Worm (Caenorhabditis elegans) whole organism, L4/young adult: Measurements from ENCODE around the gene F45E1.2.

Experiments
- W03F9.2 ChIP-seq: fragments of 150-350 bp; optimal IDR thresholded peaks from 2 replicates; lab custom pipeline; 2014; ENCODE audit warnings: missing biosample characterization, missing genetic modification characterization
- dao-5 ChIP-seq: sonication (generic microtip); optimal IDR thresholded peaks from 2 replicates; lab custom pipeline; 2016; ENCODE audit warnings: missing genotype, missing genetic modification characterization, moderate library complexity, missing compliant biosample characterization
- him-1 ChIP-seq: sonication (generic microtip); optimal IDR thresholded peaks from 2 replicates; lab custom pipeline; 2016; ENCODE audit warnings: missing genotype, missing genetic modification reagents, missing genetic modification characterization, missing compliant biosample characterization

F45E1.2 gene

DNA sequence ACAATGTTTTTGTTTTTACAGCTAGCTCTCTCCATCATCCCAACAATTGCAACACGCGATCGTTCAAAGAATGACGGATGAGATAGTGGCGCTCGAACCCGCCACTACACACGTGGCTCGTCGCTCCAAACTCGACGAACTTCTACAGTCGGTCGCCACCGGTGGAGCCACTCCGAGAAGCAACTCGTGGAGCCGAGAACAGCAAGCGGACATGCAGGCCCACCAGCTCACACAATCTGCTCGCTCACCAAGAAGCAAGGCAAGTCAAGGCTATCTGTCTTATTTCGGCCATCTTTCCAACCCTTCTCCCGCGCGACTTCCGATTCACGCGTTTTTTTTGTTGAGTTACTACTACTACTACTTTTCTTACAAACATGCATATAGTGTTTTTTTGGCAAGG is at the start of gene F45E1.2, which contains the start of gene F45E1.1:
TSS of gene F45E1.2 (plus strand) at position 71 of the 400 bp plus-strand sequence.
TSS of gene F45E1.1 (plus strand) at position 20 of the 400 bp plus-strand sequence.
- TF ChIP-seq W03F9.2 (tag; lab: Kevin White, UChicago): no peak
- TF ChIP-seq dao-5: no peak
- no peak for TF ChIP-seq him-1

ce11 chrX:7954328-7954727 is 49.2 kb upstream of the F45E1.2 start, which contains the start of gene dct-1:
TSS of gene dct-1 (plus strand) at chrX:7954354.
- no peak for TF ChIP-seq dao-5
- no peak for TF ChIP-seq him-1
- no peak for TF ChIP-seq W03F9.2 (tag; lab: Kevin White, UChicago)

DNA sequence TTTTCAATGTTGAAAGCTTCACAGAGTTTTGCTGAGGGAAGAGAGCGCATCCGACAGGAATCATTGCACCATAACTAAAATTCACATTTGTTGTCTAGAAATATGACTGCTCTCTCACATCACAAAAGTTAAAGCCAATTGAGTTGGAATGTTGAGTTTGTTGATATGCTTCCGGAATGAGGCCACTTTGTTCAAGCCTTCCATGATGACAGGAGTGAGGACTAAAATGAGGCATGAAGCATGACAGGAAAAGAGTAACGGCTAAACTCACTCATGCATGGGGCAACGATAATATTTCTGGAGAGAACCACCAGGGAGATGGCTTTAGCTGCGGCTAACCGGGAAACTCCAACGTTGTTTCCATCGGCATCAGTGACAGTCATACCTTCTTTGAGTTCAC is 47.1 kb upstream of the F45E1.2 start:
- TF ChIP-seq him-1: no peak
- no peak for TF ChIP-seq W03F9.2 (tag; lab: Kevin White, UChicago)
- TF ChIP-seq dao-5: no peak

- no peak for TF ChIP-seq dao-5
- no peak for TF ChIP-seq him-1
- TF ChIP-seq W03F9.2 (tag; lab: Kevin White, UChicago): no peak
Measured at ce11 chrX:7958203-7958602, 45.3 kb upstream of the F45E1.2 start, which contains the start of gene sfxn-2. TSS of gene sfxn-2 (minus strand) at chrX:7958303.

DNA sequence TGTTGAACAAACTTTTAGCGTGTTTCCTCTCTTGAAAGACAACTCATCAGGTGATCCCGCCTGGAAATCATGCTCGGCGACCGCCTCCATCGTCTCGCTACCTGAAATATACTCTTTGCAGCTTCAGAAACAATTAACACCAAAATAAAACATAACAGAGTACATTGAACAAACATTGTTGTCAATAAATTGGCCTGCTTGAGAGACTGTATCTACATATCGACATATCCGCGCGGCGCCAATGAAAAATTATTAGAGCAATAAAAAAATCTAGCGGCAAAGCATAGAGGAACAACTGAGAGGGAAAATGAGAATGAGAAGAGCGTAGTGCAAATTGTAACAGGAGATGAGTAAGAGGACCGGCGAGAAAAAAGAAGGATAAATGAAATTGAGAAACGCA is 41.9 kb upstream of the F45E1.2 start, which contains the start of gene sem-5:
TSS of gene sem-5 (minus strand) at position 101 of the 400 bp plus-strand sequence.
- TF ChIP-seq dao-5: no peak
- no peak for TF ChIP-seq him-1
- TF ChIP-seq W03F9.2 (tag; lab: Kevin White, UChicago): no peak

- TF ChIP-seq dao-5 (no peak), him-1 (no peak), W03F9.2 (tag; lab: Kevin White, UChicago) (no peak)
Measured at ce11 chrX:7962056-7962485, 41.5 kb upstream of the F45E1.2 start.

ce11 chrX:7964022-7964421 is 39.5 kb upstream of the F45E1.2 start:
- TF ChIP-seq him-1: no peak
- TF ChIP-seq dao-5: no peak
- TF ChIP-seq W03F9.2 (tag; lab: Kevin White, UChicago): no peak

DNA sequence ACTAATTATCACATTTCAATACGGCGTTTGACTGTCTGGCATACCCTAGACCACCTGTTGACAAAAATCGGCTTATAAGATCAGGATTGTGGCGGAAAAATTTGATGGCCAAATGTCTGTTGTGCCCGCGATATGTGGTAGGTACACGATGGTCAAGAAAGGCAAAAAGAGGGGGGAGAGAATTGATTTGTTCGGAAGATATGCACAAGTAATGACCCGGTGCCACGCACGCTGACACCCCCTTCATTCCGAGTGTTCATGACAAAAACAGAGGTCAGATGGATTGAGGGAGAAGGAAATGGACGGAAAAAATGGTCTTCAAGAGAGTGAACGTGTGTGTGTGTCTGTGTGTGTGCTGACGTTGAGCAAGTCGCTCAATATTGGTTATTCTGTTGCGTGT is 38.1 kb upstream of the F45E1.2 start:
- TF ChIP-seq W03F9.2 (tag; lab: Kevin White, UChicago) (no peak), dao-5 (no peak), him-1 (no peak)

DNA sequence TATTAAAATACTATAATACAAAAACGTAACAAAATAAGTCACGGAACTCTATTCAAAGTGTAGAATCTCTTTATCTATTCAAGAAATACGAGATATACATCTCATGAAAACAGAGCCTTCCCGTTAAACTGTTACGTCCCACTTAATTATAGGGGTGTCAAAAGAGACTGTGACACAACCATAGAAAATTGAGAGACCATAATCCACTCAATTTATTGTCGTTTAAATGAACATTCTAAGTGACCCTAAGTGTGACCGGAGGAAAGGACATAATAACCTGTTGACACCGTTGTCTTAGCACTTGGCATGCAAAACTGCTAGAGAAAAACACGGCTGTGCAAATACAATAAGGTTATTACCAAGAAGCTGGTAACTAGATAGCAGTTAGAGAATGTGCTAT is 35.0 kb upstream of the F45E1.2 start:
- TF ChIP-seq him-1 (no peak), dao-5 (no peak), W03F9.2 (tag; lab: Kevin White, UChicago) (no peak)

ce11 chrX:7975741-7976140 is 27.8 kb upstream of the F45E1.2 start:
- TF ChIP-seq dao-5 (no peak), W03F9.2 (tag; lab: Kevin White, UChicago) (no peak), him-1 (no peak)

- TF ChIP-seq W03F9.2 (tag; lab: Kevin White, UChicago) (no peak), dao-5 (no peak), him-1 (no peak)
Measured at ce11 chrX:7976400-7976799, 27.1 kb upstream of the F45E1.2 start, which contains the start of gene F45E1.5. TSS of gene F45E1.5 (plus strand) at chrX:7976700.

DNA sequence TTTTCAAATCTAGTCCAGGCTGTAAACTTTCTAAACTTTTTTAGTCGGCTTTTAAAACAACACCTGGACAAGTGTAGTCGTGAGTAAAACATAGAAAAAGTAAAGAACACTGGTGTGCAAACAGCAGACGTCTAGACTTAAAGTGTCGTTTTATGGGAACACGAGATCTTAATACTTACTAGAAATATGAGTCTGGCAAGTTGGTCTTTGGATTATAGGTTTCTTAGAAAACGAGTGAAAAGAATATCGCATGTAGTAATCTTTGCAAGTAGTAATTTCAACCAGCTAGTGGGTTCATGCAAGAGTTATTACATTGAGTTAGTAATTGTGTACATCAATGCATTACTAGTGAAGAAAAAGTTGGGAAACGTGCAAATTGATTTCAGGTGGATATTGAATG is 26.1 kb upstream of the F45E1.2 start:
- TF ChIP-seq him-1: no peak
- TF ChIP-seq W03F9.2 (tag; lab: Kevin White, UChicago): no peak
- no peak for TF ChIP-seq dao-5

DNA sequence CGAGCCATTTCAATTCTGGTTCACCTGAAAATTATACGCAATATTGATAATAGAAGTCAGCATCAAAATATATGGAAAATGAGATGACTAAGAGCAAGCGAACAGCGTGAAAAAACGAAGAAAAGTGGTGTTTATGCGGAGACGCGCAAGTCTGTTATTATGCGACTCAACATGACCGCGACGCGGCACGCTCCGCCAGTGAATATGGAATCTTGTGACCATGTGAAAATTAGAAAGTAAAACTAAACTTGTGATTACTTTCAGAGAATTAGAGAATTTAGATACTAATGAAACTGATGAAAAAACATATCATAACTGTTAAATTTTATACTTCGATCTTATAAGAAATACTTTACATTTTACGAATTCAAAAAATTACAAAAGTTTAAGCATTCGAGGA is 21.5 kb upstream of the F45E1.2 start, which contains the start of gene his-71:
TSS of gene his-71 (minus strand) at position 24 of the 400 bp plus-strand sequence.
- TF ChIP-seq dao-5 (no peak), W03F9.2 (tag; lab: Kevin White, UChicago) (no peak), him-1 (no peak)

ce11 chrX:7984742-7985141 is 18.8 kb upstream of the F45E1.2 start:
- TF ChIP-seq dao-5: no peak
- TF ChIP-seq W03F9.2 (tag; lab: Kevin White, UChicago): no peak

DNA sequence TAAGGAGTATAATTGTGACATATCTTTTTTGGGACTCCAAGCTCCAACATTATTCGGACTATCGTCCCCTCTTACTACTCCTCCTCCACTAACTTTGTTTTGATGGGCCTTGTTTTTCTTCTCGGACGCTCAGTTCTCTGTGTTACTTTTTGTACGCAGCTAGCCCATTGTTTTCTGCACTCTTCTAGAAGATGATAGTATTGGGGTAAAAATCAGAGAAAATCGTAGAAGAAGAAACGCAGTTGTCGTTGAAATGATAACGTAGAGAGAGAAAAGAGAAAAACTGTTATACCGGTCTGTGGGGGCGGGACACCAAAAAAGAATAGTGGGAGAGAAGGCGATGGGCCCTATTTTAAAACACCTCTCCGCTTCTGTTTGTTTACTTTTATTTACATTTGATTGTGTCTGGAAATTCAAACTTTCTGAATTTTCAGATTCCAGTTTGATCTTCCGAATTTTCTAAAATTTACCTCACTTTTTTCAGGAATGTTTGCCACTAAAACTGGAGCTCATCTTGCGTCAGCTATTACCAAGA is 18.0 kb upstream of the F45E1.2 start, which contains the start of gene F45E1.4:
TSS of gene F45E1.4 (plus strand) at position 485 of the 535 bp plus-strand sequence.
- TF ChIP-seq W03F9.2 (tag; lab: Kevin White, UChicago) (no peak), dao-5 (no peak), him-1 (no peak)

ce11 chrX:7986892-7987291 is 16.6 kb upstream of the F45E1.2 start:
- TF ChIP-seq dao-5: no peak
- TF ChIP-seq W03F9.2 (tag; lab: Kevin White, UChicago): no peak
- no peak for TF ChIP-seq him-1
